Fruit fly (Drosophila melanogaster): ENCODE measurements around the gene Neto.

Gene Neto

DNA sequence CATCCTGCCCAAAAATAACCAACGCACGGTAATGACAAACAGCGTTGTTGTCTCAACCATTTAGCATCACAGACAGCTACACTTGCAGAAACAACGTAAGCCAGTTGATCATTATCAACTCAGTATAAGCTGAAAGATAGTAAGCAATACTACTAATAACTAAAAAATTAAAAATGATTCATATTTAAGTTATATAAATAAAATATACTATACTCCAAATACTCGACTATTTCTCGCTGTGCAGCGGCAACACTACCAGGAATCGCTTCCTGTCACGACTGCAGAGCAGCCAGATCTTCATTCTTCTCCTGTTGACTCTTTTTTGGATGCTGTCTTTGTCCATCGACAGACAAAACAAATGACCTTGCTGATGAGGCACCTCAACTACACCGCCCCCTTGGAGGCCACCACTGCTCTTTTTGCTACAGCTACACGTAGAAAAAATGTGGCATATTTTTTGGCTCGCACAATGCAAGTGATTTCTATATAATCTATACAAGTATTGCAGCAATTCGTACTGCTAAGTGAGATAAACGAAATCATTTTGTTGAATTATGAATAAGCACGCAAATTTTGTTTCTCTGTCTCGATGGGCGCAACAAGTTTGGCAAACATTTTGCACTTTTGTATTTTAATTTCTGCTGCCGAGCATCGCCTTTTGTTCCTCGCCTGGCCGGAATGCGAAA lies 95.4 kb downstream of the Neto start:
- TF ChIP-seq OdsH (GFP tag; optimal IDR thresholded peaks at IDR 0.05) (peak; percentile 37), Rel (GFP tag; optimal IDR thresholded peaks at IDR 0.05) (no peak), Rel (tag; optimal IDR thresholded peaks at IDR 0.05) (no peak), jim (GFP tag; optimal IDR thresholded peaks at IDR 0.05) (no peak), pan (optimal IDR thresholded peaks at IDR 0.05) (no peak), Dfd (GFP tag; optimal IDR thresholded peaks at IDR 0.05) (no peak), usp (GFP tag; optimal IDR thresholded peaks at IDR 0.05) (no peak), Hr83 (GFP tag; optimal IDR thresholded peaks at IDR 0.05; ENCODE audit: poor library complexity, severe bottlenecking) (no peak), dmrt93B (GFP tag; optimal IDR thresholded peaks at IDR 0.05) (peak; percentile 33), br (GFP tag; optimal IDR thresholded peaks at IDR 0.05) (peak; percentile 63), h (GFP tag; optimal IDR thresholded peaks at IDR 0.05) (peak; percentile 72), Sp1 (GFP tag; optimal IDR thresholded peaks at IDR 0.05) (peak; percentile 58), dl (GFP tag; optimal IDR thresholded peaks at IDR 0.05; ENCODE audit: insufficient read depth in 1 of 2, partially characterized antibody in 2 of 2) (no peak), Dif (GFP tag; optimal IDR thresholded peaks at IDR 0.05; ENCODE audit: partially characterized antibody) (no peak), foxo (GFP tag; optimal IDR thresholded peaks at IDR 0.05) (peak in 1 of 2 experiments; percentile 70), dsf (GFP tag; optimal IDR thresholded peaks at IDR 0.05; ENCODE audit: borderline replicate concordance) (no peak), Hnf4 (GFP tag; optimal IDR thresholded peaks at IDR 0.05) (peak; percentile 59), Myc (optimal IDR thresholded peaks at IDR 0.05) (no peak), CG9705 (GFP tag; optimal IDR thresholded peaks at IDR 0.05) (peak; percentile 23), fru (GFP tag; optimal IDR thresholded peaks at IDR 0.05) (peak; percentile 74), psq (GFP tag; optimal IDR thresholded peaks at IDR 0.05) (peak; percentile 51), CG32264 (GFP tag; optimal IDR thresholded peaks at IDR 0.05) (peak; percentile 22), woc (GFP tag; optimal IDR thresholded peaks at IDR 0.05) (peak; percentile 66), Mio (GFP tag; optimal IDR thresholded peaks at IDR 0.05) (no peak), HLH106 (tag; optimal IDR thresholded peaks at IDR 0.05) (peak; percentile 70), sv (GFP tag; optimal IDR thresholded peaks at IDR 0.05) (no peak), rgr (GFP tag; optimal IDR thresholded peaks at IDR 0.05) (peak; percentile 63), GATAd (GFP tag; optimal IDR thresholded peaks at IDR 0.05) (no peak), Vsx2 (GFP tag; optimal IDR thresholded peaks at IDR 0.05; ENCODE audit: partially characterized antibody) (no peak), ey (GFP tag; optimal IDR thresholded peaks at IDR 0.05) (peak; percentile 69), sage (GFP tag; optimal IDR thresholded peaks at IDR 0.05) (no peak), Hr78 (GFP tag; optimal IDR thresholded peaks at IDR 0.05) (no peak)

- TF ChIP-seq foxo (GFP tag; optimal IDR thresholded peaks at IDR 0.05) (no peak), sv (GFP tag; optimal IDR thresholded peaks at IDR 0.05) (no peak), Vsx2 (GFP tag; optimal IDR thresholded peaks at IDR 0.05; ENCODE audit: partially characterized antibody) (peak; percentile 76), Sp1 (GFP tag; optimal IDR thresholded peaks at IDR 0.05) (no peak)
Measured at dm6 chrX:13542084-13542483, 96.4 kb downstream of the Neto start.

DNA sequence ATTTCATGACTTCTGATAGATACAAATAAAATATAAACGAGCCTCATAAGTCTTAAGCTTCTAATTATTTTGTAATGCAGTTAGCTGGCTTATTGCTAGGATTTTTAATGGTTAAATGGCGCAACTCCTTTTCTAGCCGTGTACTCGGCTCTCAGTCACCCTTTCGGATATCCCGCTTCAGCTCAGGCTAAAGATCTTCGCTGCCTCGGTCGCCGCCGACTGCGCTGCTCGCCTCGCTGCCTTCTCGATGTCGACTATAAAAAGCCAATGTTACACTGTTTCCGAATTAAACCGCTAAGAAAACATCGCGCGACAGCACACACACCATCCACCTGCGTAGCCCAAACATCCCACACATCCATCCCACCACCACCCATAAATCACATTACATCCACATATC lies 97.6 kb downstream of the Neto start, which contains the start of gene Cpr12A:
TSS of gene Cpr12A (plus strand) at position 301 of the 400 bp plus-strand sequence.
- TF ChIP-seq Hnf4 (GFP tag; optimal IDR thresholded peaks at IDR 0.05) (no peak), Dif (GFP tag; optimal IDR thresholded peaks at IDR 0.05; ENCODE audit: partially characterized antibody) (no peak), h (GFP tag; optimal IDR thresholded peaks at IDR 0.05) (peak; percentile 34), psq (GFP tag; optimal IDR thresholded peaks at IDR 0.05) (peak; percentile 23), HLH106 (tag; optimal IDR thresholded peaks at IDR 0.05) (peak; percentile 41), ey (GFP tag; optimal IDR thresholded peaks at IDR 0.05) (peak; percentile 11), Sp1 (GFP tag; optimal IDR thresholded peaks at IDR 0.05) (peak; percentile 24), foxo (GFP tag; optimal IDR thresholded peaks at IDR 0.05) (peak in 1 of 2 experiments; percentile 46), OdsH (GFP tag; optimal IDR thresholded peaks at IDR 0.05) (peak; percentile 12), dl (GFP tag; optimal IDR thresholded peaks at IDR 0.05; ENCODE audit: insufficient read depth in 1 of 2, partially characterized antibody in 2 of 2) (no peak), fru (GFP tag; optimal IDR thresholded peaks at IDR 0.05) (peak; percentile 18), rgr (GFP tag; optimal IDR thresholded peaks at IDR 0.05) (peak; percentile 49)

- TF ChIP-seq lola (GFP tag; optimal IDR thresholded peaks at IDR 0.05): no peak
- TF ChIP-seq rgr (GFP tag; optimal IDR thresholded peaks at IDR 0.05): no peak
- TF ChIP-seq CG32264 (GFP tag; optimal IDR thresholded peaks at IDR 0.05): no peak
- TF ChIP-seq CG9705 (GFP tag; optimal IDR thresholded peaks at IDR 0.05): no peak
- no peak for TF ChIP-seq psq (GFP tag; optimal IDR thresholded peaks at IDR 0.05)
Measured at dm6 chrX:13555700-13556099, 110.0 kb downstream of the Neto start, which contains the start of gene CG11816. Gene CG11816, minus strand, starts transcription at chrX:13555800.
